Worm (Caenorhabditis elegans) whole organism, L3 larva: Measurements from ENCODE around the gene Y39B6A.25.
"Not testable (repeated sequence)": the region's sequence is repeated elsewhere in the genome, so short reads cannot be mapped to it uniquely, and the experiment has no call there.

Experiments used
- ZK546.5 ChIP-seq: sonication (generic microtip); optimal IDR thresholded peaks from 2 replicates; lab custom pipeline; 2017; ENCODE audit warnings: missing biosample characterization, missing genetic modification characterization
- ama-1 ChIP-seq: fragments of 150-350 bp; optimal IDR thresholded peaks from 2 replicates; lab custom pipeline; 2018
- ceh-16 ChIP-seq: sonication (generic microtip); optimal IDR thresholded peaks from 2 replicates; lab custom pipeline; 2017; ENCODE audit warnings: missing biosample characterization, missing genetic modification characterization
- ceh-28 ChIP-seq: fragments of 150-350 bp; optimal IDR thresholded peaks from 2 replicates; lab custom pipeline; 2014; ENCODE audit warnings: missing biosample characterization, missing genetic modification reagents, missing genetic modification characterization
- ceh-9 ChIP-seq: sonication (generic microtip); optimal IDR thresholded peaks from 2 replicates; lab custom pipeline; 2018; ENCODE audit warnings: missing biosample characterization, missing genetic modification characterization
- daf-12 ChIP-seq: fragments of 150-350 bp; optimal IDR thresholded peaks from 2 replicates; lab custom pipeline; 2014; ENCODE audit warnings: missing biosample characterization, missing genetic modification reagents, missing genetic modification characterization
- elt-1 ChIP-seq: fragments of 150-350 bp; optimal IDR thresholded peaks from 2 replicates; lab custom pipeline; 2014; ENCODE audit warnings: missing biosample characterization, missing genetic modification characterization
- elt-2 ChIP-seq: sonication (generic microtip); optimal IDR thresholded peaks from 2 replicates; lab custom pipeline; 2016; ENCODE audit warnings: missing genetic modification reagents, mild to moderate bottlenecking, missing genetic modification characterization, missing compliant biosample characterization
- elt-3 ChIP-seq, 3 experiments: fragments of 150-350 bp in 1 of 3; sonication (generic microtip) in 2 of 3; optimal IDR thresholded peaks; 2 replicates in 2 of 3; 4 replicates in 1 of 3; lab custom pipeline; 2014 to 2017; ENCODE audit warnings: missing biosample characterization in 3 of 3, missing genetic modification characterization in 3 of 3
- eor-1 ChIP-seq, 2 experiments: fragments of 150-350 bp; optimal IDR thresholded peaks; 2 replicates each; lab custom pipeline; 2014 to 2018; ENCODE audit warnings: missing biosample characterization in 2 of 2, missing genetic modification characterization in 2 of 2
- fkh-2 ChIP-seq: fragments of 150-350 bp; optimal IDR thresholded peaks from 2 replicates; lab custom pipeline; 2014; ENCODE audit warnings: missing biosample characterization, missing genetic modification reagents, missing genetic modification characterization
- hmg-11 ChIP-seq: sonication (generic microtip); optimal IDR thresholded peaks from 2 replicates; lab custom pipeline; 2016; ENCODE audit warnings: missing genetic modification characterization, missing compliant biosample characterization
- jun-1 ChIP-seq: fragments of 150-350 bp; optimal IDR thresholded peaks from 2 replicates; lab custom pipeline; 2014; ENCODE audit warnings: missing biosample characterization, missing genetic modification reagents, missing genetic modification characterization
- lin-15B ChIP-seq: fragments of 150-350 bp; optimal IDR thresholded peaks from 2 replicates; lab custom pipeline; 2014; ENCODE audit warnings: missing biosample characterization, missing genetic modification characterization
- lin-39 ChIP-seq: fragments of 150-350 bp; optimal IDR thresholded peaks from 2 replicates; lab custom pipeline; 2018; ENCODE audit warnings: missing biosample characterization, missing genetic modification reagents, missing genetic modification characterization
- mdl-1 ChIP-seq: fragments of 150-350 bp; optimal IDR thresholded peaks from 2 replicates; lab custom pipeline; 2014; ENCODE audit warnings: missing biosample characterization, missing genetic modification characterization
- nfya-1 ChIP-seq: sonication (generic microtip); optimal IDR thresholded peaks from 2 replicates; lab custom pipeline; 2017; ENCODE audit warnings: missing genetic modification characterization, mild to moderate bottlenecking, missing compliant biosample characterization, antibody characterized with exemption, moderate library complexity; ENCODE audit not compliant: insufficient read depth
- nhr-11 ChIP-seq: fragments of 150-350 bp; optimal IDR thresholded peaks from 2 replicates; lab custom pipeline; 2014; ENCODE audit warnings: missing biosample characterization, missing genetic modification characterization
- nhr-12 ChIP-seq: fragments of 150-350 bp; optimal IDR thresholded peaks from 2 replicates; lab custom pipeline; 2014; ENCODE audit warnings: missing biosample characterization, missing genetic modification characterization
- nhr-23 ChIP-seq: fragments of 150-350 bp; optimal IDR thresholded peaks from 2 replicates; lab custom pipeline; 2014; ENCODE audit warnings: missing biosample characterization, missing genetic modification reagents, missing genetic modification characterization
- nhr-237 ChIP-seq: fragments of 150-350 bp; optimal IDR thresholded peaks from 2 replicates; lab custom pipeline; 2014; ENCODE audit warnings: missing biosample characterization, missing genetic modification characterization
- nhr-25 ChIP-seq: sonication (generic microtip); optimal IDR thresholded peaks from 2 replicates; lab custom pipeline; 2017; ENCODE audit warnings: missing biosample characterization, missing genetic modification characterization
- nhr-28 ChIP-seq: fragments of 150-350 bp; optimal IDR thresholded peaks from 2 replicates; lab custom pipeline; 2014; ENCODE audit warnings: missing biosample characterization, missing genetic modification characterization
- nhr-67 ChIP-seq: fragments of 150-350 bp; optimal IDR thresholded peaks from 2 replicates; lab custom pipeline; 2014; ENCODE audit warnings: missing biosample characterization, missing genetic modification characterization
- nhr-77 ChIP-seq: fragments of 150-350 bp; optimal IDR thresholded peaks from 2 replicates; lab custom pipeline; 2014; ENCODE audit warnings: missing biosample characterization, missing genetic modification characterization
- pha-4 ChIP-seq: fragments of 150-350 bp; optimal IDR thresholded peaks from 2 replicates; lab custom pipeline; 2014; ENCODE audit warnings: missing biosample characterization, missing genetic modification reagents, missing genetic modification characterization
- pqm-1 ChIP-seq: fragments of 150-350 bp; optimal IDR thresholded peaks from 2 replicates; lab custom pipeline; 2017; ENCODE audit warnings: missing biosample characterization, missing genetic modification characterization, inconsistent platforms
- snpc-4 ChIP-seq: fragments of 150-350 bp; optimal IDR thresholded peaks from 2 replicates; lab custom pipeline; 2014; ENCODE audit warnings: missing biosample characterization, missing genetic modification characterization
- unc-62 ChIP-seq: fragments of 150-350 bp; sonication (generic microtip); optimal IDR thresholded peaks from 4 replicates; lab custom pipeline; 2014; ENCODE audit warnings: missing biosample characterization, missing genetic modification reagents, missing genetic modification characterization
- ztf-11 ChIP-seq: fragments of 150-350 bp; optimal IDR thresholded peaks from 2 replicates; lab custom pipeline; 2014; ENCODE audit warnings: missing biosample characterization, missing genetic modification characterization
- ztf-4 ChIP-seq: fragments of 150-350 bp; optimal IDR thresholded peaks from 2 replicates; lab custom pipeline; 2014; ENCODE audit warnings: missing biosample characterization, missing genetic modification characterization

Gene Y39B6A.25

ce11 chrV:19000542-19000941, 25.7 kb upstream of the Y39B6A.25 start:
- TF ChIP-seq unc-62 (GFP tag; lab: Kevin White, UChicago), result no peak
- TF ChIP-seq nhr-67 (tag; lab: Kevin White, UChicago), result no peak
- no peak for TF ChIP-seq daf-12
- TF ChIP-seq nhr-12 (tag; lab: Kevin White, UChicago), result no peak
- no peak for TF ChIP-seq nfya-1 (tag; lab: Kevin White, UChicago)

ce11 chrV:19001016-19001415, 25.2 kb upstream of the Y39B6A.25 start, which contains the start of gene Y39B6A.34:
Y39B6A.34 (plus strand) TSS chrV:19001018.
- TF ChIP-seq hmg-11 (tag; lab: Kevin White, UChicago), result peak; percentile 50
- peak; percentile 10 for TF ChIP-seq lin-15B
- peak; percentile 46 for TF ChIP-seq pha-4
- TF ChIP-seq ama-1, result peak; percentile 39
- TF ChIP-seq eor-1 (tag; optimal IDR thresholded peaks at IDR 0.05; lab: Kevin White, UChicago), result no peak
- TF ChIP-seq nhr-11 (tag; lab: Kevin White, UChicago), result no peak
- TF ChIP-seq fkh-2, result no peak

ce11 chrV:19001656-19002055, 24.6 kb upstream of the Y39B6A.25 start, which contains the start of gene Y39B6A.33:
Y39B6A.33 (plus strand) TSS chrV:19001956.
- no peak for TF ChIP-seq snpc-4
- TF ChIP-seq unc-62 (GFP tag; lab: Kevin White, UChicago), result no peak
- TF ChIP-seq lin-15B, result no peak
- no peak for TF ChIP-seq nhr-28

- TF ChIP-seq ceh-28 (tag; lab: Kevin White, UChicago) (peak; percentile 92), lin-15B (no peak), ceh-9 (tag; lab: Kevin White, UChicago) (no peak), snpc-4 (no peak)
These were observed 15.9 kb upstream of the Y39B6A.25 start for ce11 chrV:19010405-19010804.

- TF ChIP-seq elt-2, result no peak
- no peak for TF ChIP-seq ztf-11
- TF ChIP-seq elt-1 (tag; lab: Kevin White, UChicago), result no peak
- no peak for TF ChIP-seq lin-15B
- TF ChIP-seq, all 47 proteins: peak for 0
These were observed 13.0 kb upstream of the Y39B6A.25 start for ce11 chrV:19013215-19013614.

- not testable (repeated sequence) for TF ChIP-seq unc-62 (GFP tag; lab: Kevin White, UChicago); hmg-11 (tag; lab: Kevin White, UChicago); nhr-11 (tag; lab: Kevin White, UChicago)
These were observed 12.0 kb upstream of the Y39B6A.25 start, which contains the start of gene Y39B6A.30 for ce11 chrV:19014273-19014672. Y39B6A.30 (plus strand) TSS chrV:19014573.

ce11 chrV:19014940-19015339, 11.3 kb upstream of the Y39B6A.25 start:
- TF ChIP-seq ceh-28 (tag; lab: Kevin White, UChicago), result peak; percentile 70
- TF ChIP-seq, all 47 proteins: peak for 1; not testable (repeated sequence) for 46

ce11 chrV:19019239-19019638, 7.0 kb upstream of the Y39B6A.25 start:
- TF ChIP-seq ceh-28 (tag; lab: Kevin White, UChicago) (peak; percentile 85), ceh-16 (tag; lab: Kevin White, UChicago) (no peak), eor-1 (tag; optimal IDR thresholded peaks at IDR 0.05; lab: Kevin White, UChicago) (no peak)

ce11 chrV:19024683-19025082, 1.6 kb upstream of the Y39B6A.25 start, which contains the start of gene Y39B6A.29:
Y39B6A.29 (minus strand) TSS chrV:19024783.
- no peak for TF ChIP-seq ztf-11
- TF ChIP-seq snpc-4, result no peak
- no peak for TF ChIP-seq lin-39 (tag; lab: Kevin White, UChicago)
- no peak for TF ChIP-seq mdl-1
- TF ChIP-seq ztf-4 (tag; lab: Kevin White, UChicago), result no peak
- TF ChIP-seq nfya-1 (tag; lab: Kevin White, UChicago), result no peak
- no peak for TF ChIP-seq nhr-25
- TF ChIP-seq nhr-237 (tag; lab: Kevin White, UChicago), result no peak
- TF ChIP-seq nhr-23 (tag; lab: Kevin White, UChicago), result no peak
- TF ChIP-seq pqm-1 (tag; lab: Kevin White, UChicago), result no peak
- TF ChIP-seq jun-1 (tag; lab: Kevin White, UChicago), result no peak
- TF ChIP-seq ZK546.5 (tag; lab: Kevin White, UChicago), result no peak
- no peak for TF ChIP-seq ama-1
- no peak for TF ChIP-seq nhr-11 (tag; lab: Kevin White, UChicago)
- no peak for TF ChIP-seq elt-3 (tag; optimal IDR thresholded peaks at IDR 0.05; lab: Kevin White, UChicago)
- no peak for TF ChIP-seq nhr-77
- TF ChIP-seq, all 47 proteins: peak for 0
